Worm (Caenorhabditis elegans): ENCODE data around the gene F09C6.11.

DNA sequence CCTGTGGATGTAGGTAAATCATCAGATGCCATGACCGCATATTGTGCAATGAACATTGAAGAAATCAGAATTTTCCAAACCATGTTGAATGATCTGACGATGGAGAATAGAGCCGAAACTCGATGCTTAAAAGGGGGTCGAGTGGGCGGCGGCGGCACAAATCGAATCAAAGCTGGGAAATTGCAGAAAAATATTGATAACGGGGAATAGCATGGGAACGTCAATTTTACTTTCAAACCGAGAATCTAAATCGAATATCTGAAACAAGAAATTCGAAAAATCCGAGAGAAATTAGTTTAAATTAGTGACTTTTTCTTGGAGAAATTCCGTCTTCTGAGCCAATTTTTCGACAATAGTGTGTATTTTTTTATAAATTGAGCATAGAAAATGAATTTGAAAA lies 34.0 kb upstream of the F09C6.11 start, which contains the start of gene F09C6.10:
- TF ChIP-seq snpc-4 (tag; optimal IDR thresholded peaks at IDR 0.05) = no peak
- no peak for TF ChIP-seq ama-1 (optimal IDR thresholded peaks at IDR 0.05)
- no peak for TF ChIP-seq nhr-76 (tag; optimal IDR thresholded peaks at IDR 0.05)
- no peak for TF ChIP-seq unc-62 (GFP tag; optimal IDR thresholded peaks at IDR 0.05)
- TF ChIP-seq ceh-9 (tag; optimal IDR thresholded peaks at IDR 0.05) = no peak
- TF ChIP-seq ceh-16 (tag; optimal IDR thresholded peaks at IDR 0.05) = no peak
